Fruit fly (Drosophila melanogaster) whole organism, pupa: ENCODE data around the gene Muc91C.

ENCODE experiments used
- CG17806 ChIP-seq: fragments of 200-800 bp; sonication (Bioruptor generic); optimal IDR thresholded peaks from 2 replicates; lab custom pipeline; 2018; ENCODE audit warnings: missing biosample characterization, mild to moderate bottlenecking, missing genetic modification characterization, moderate library complexity
- CG4496 ChIP-seq: fragments of 200-800 bp; sonication (Bioruptor generic); IDR thresholded peaks from 3 replicates; pipeline ENCODE4 v1.3.6; 2022; ENCODE audit warnings: missing biosample characterization, missing genetic modification characterization
- D1 ChIP-seq: fragments of 200-800 bp; sonication (Bioruptor generic); optimal IDR thresholded peaks from 2 replicates; lab custom pipeline; 2018; ENCODE audit warnings: missing biosample characterization, mild to moderate bottlenecking, missing genetic modification characterization, moderate library complexity
- EcR ChIP-seq: fragments of 200-800 bp; sonication (Bioruptor generic); optimal IDR thresholded peaks from 3 replicates; lab custom pipeline; 2019; ENCODE audit warnings: missing biosample characterization, missing genetic modification characterization, mild to moderate bottlenecking, moderate library complexity, missing genetic modification reagents
- Ets98B ChIP-seq: fragments of 200-800 bp; sonication (Bioruptor generic); IDR thresholded peaks from 2 replicates; pipeline ENCODE4 v1.3.6; 2022; ENCODE audit warnings: missing biosample characterization, missing genetic modification characterization
- Pif1B ChIP-seq: fragments of 200-800 bp; sonication (Bioruptor generic); optimal IDR thresholded peaks from 3 replicates; lab custom pipeline; 2016; ENCODE audit warnings: missing biosample characterization, missing genetic modification characterization
- Snoo ChIP-seq: fragments of 200-800 bp; sonication (Bioruptor generic); optimal IDR thresholded peaks from 3 replicates; lab custom pipeline; 2017; ENCODE audit warnings: missing biosample characterization, mild to moderate bottlenecking, missing genetic modification characterization, inconsistent platforms
- rn ChIP-seq: fragments of 200-800 bp; sonication (Bioruptor generic); IDR thresholded peaks from 2 replicates; pipeline ENCODE4 v1.3.6; 2022; ENCODE audit warnings: missing biosample characterization, missing genetic modification characterization

DNA sequence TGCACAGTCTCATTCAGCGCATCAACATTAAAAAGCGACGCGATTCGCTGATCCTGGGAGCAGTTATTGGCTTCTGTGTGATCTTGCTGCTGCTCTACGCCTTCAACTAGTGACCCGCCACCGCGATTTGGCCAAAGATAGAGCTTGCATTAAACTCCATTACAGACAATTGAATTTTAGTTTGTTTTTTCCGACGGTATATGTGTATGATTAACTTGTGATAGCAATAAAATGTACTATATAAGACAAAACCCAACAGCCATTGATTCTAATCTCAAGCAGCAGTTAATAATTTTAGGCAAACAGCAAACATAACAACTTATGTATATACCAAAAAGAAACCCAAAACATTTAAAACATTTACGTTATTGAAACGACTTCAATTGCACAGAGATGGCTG is 27.5 kb downstream of the Muc91C start, which contains the start of gene CG31231:
- TF ChIP-seq Snoo (tag; lab: Kevin White, UChicago) (no peak), Ets98B (no peak), EcR (GFP tag; lab: Kevin White, UChicago) (no peak), Pif1B (GFP tag; lab: Kevin White, UChicago) (no peak), CG4496 (GFP tag; lab: Robert Waterston, UW) (no peak), rn (GFP tag; lab: Robert Waterston, UW) (no peak), CG17806 (no peak), D1 (tag; lab: Kevin White, UChicago) (no peak)
